Fruit fly (Drosophila melanogaster) whole organism, embryonic: ENCODE results near the gene CG6067.

Source experiments
- ATbp ChIP-seq: fragments of 200-800 bp; sonication (Bioruptor generic); optimal IDR thresholded peaks from 2 replicates; lab custom pipeline; 2017; ENCODE audit warnings: missing biosample characterization, mild to moderate bottlenecking, missing genetic modification characterization, missing genetic modification reagents
- Atf-2 ChIP-seq: fragments of 200-800 bp; sonication (Bioruptor generic); optimal IDR thresholded peaks from 2 replicates; lab custom pipeline; 2016; ENCODE audit warnings: missing biosample characterization, missing genetic modification characterization
- Bgb ChIP-seq: fragments of 200-800 bp; sonication (Bioruptor generic); IDR thresholded peaks from 2 replicates; pipeline ENCODE4 v1.3.6; 2022; ENCODE audit warnings: missing biosample characterization, missing genetic modification characterization; ENCODE audit not compliant: partially characterized antibody
- CG10462 ChIP-seq: fragments of 200-800 bp; sonication (Bioruptor generic); optimal IDR thresholded peaks from 2 replicates; lab custom pipeline; 2016; ENCODE audit warnings: missing biosample characterization, missing genetic modification characterization
- CG11695 ChIP-seq: fragments of 200-800 bp; sonication (Bioruptor generic); IDR thresholded peaks from 3 replicates; pipeline ENCODE4 v1.3.6; 2022; ENCODE audit warnings: missing biosample characterization, missing genetic modification characterization
- CG11696 ChIP-seq: fragments of 200-800 bp; sonication (Bioruptor generic); IDR thresholded peaks from 2 replicates; pipeline ENCODE4 v1.3.6; 2022; ENCODE audit warnings: missing biosample characterization, missing genetic modification characterization
- CG12071 ChIP-seq: fragments of 200-800 bp; sonication (Bioruptor generic); optimal IDR thresholded peaks from 3 replicates; lab custom pipeline; 2018; ENCODE audit warnings: missing biosample characterization, mild to moderate bottlenecking, missing genetic modification characterization
- CG13287 ChIP-seq: fragments of 200-800 bp; sonication (Bioruptor generic); IDR thresholded peaks from 2 replicates; pipeline ENCODE4 v1.3.6; 2022; ENCODE audit warnings: missing biosample characterization, missing genetic modification characterization; ENCODE audit not compliant: partially characterized antibody
- CG13775 ChIP-seq: fragments of 200-800 bp; sonication (Bioruptor generic); optimal IDR thresholded peaks from 3 replicates; lab custom pipeline; 2017; ENCODE audit warnings: missing biosample characterization, mild to moderate bottlenecking, missing genetic modification characterization
- CG13894 ChIP-seq: fragments of 200-800 bp; sonication (Bioruptor generic); optimal IDR thresholded peaks from 3 replicates; lab custom pipeline; 2018; ENCODE audit warnings: missing biosample characterization, mild to moderate bottlenecking, missing genetic modification characterization, moderate library complexity
- CG14014 ChIP-seq: fragments of 200-800 bp; sonication (Bioruptor generic); IDR thresholded peaks from 2 replicates; pipeline ENCODE4 v1.3.6; 2022; ENCODE audit warnings: missing biosample characterization, missing genetic modification characterization
- CG15479 ChIP-seq: fragments of 200-800 bp; sonication (Bioruptor generic); optimal IDR thresholded peaks from 3 replicates; lab custom pipeline; 2019; ENCODE audit warnings: missing biosample characterization, mild to moderate bottlenecking, missing genetic modification characterization, moderate library complexity
- CG1792 ChIP-seq: fragments of 200-800 bp; sonication (Bioruptor generic); optimal IDR thresholded peaks from 2 replicates; lab custom pipeline; 2016; ENCODE audit warnings: missing biosample characterization, missing genetic modification characterization
- CG2129 ChIP-seq: fragments of 200-800 bp; sonication (Bioruptor generic); IDR thresholded peaks from 2 replicates; pipeline ENCODE4 v1.3.6; 2022; ENCODE audit warnings: missing biosample characterization, missing genetic modification characterization; ENCODE audit not compliant: partially characterized antibody
- CG3163 ChIP-seq: fragments of 200-800 bp; sonication (Bioruptor generic); optimal IDR thresholded peaks from 3 replicates; lab custom pipeline; 2016; ENCODE audit warnings: missing biosample characterization, missing genetic modification characterization
- CG33213 ChIP-seq: fragments of 200-800 bp; sonication (Bioruptor generic); optimal IDR thresholded peaks from 3 replicates; lab custom pipeline; 2016; ENCODE audit warnings: missing biosample characterization, missing genetic modification characterization
- CG3407 ChIP-seq: fragments of 200-800 bp; sonication (Bioruptor generic); optimal IDR thresholded peaks from 2 replicates; lab custom pipeline; 2018; ENCODE audit warnings: missing biosample characterization, mild to moderate bottlenecking, missing genetic modification characterization
- CG42726 ChIP-seq: fragments of 200-800 bp; sonication (Bioruptor generic); IDR thresholded peaks from 2 replicates; pipeline ENCODE4 v1.3.6; 2022; ENCODE audit warnings: missing biosample characterization, missing genetic modification characterization; ENCODE audit not compliant: partially characterized antibody
- CG4404 ChIP-seq: fragments of 200-800 bp; sonication (Bioruptor generic); IDR thresholded peaks from 2 replicates; pipeline ENCODE4 v1.3.6; 2022; ENCODE audit warnings: missing biosample characterization, missing genetic modification characterization
- CG6683 ChIP-seq: fragments of 200-800 bp; sonication (Bioruptor generic); optimal IDR thresholded peaks from 2 replicates; lab custom pipeline; 2017; ENCODE audit warnings: missing biosample characterization, mild to moderate bottlenecking, missing genetic modification characterization, missing genetic modification reagents
- CG7271 ChIP-seq: fragments of 200-800 bp; sonication (Bioruptor generic); optimal IDR thresholded peaks from 2 replicates; lab custom pipeline; 2018; ENCODE audit warnings: missing biosample characterization, mild to moderate bottlenecking, missing genetic modification characterization, moderate library complexity
- CG8478 ChIP-seq: fragments of >200 bp; optimal IDR thresholded peaks from 2 replicates; lab custom pipeline; 2018
- CG9215 ChIP-seq: fragments of 200-800 bp; sonication (Bioruptor generic); IDR thresholded peaks from 2 replicates; pipeline ENCODE4 v1.3.6; 2022; ENCODE audit warnings: missing biosample characterization, missing genetic modification characterization
- CG9437 ChIP-seq: fragments of 200-800 bp; sonication (Bioruptor generic); optimal IDR thresholded peaks from 2 replicates; lab custom pipeline; 2018; ENCODE audit warnings: missing biosample characterization, mild to moderate bottlenecking, missing genetic modification characterization
- CG9727 ChIP-seq: fragments of 200-800 bp; sonication (Bioruptor generic); optimal IDR thresholded peaks from 3 replicates; lab custom pipeline; 2017; ENCODE audit warnings: missing biosample characterization, mild to moderate bottlenecking, missing genetic modification characterization
- CG9876 ChIP-seq: fragments of 200-800 bp; sonication (Bioruptor generic); optimal IDR thresholded peaks from 2 replicates; lab custom pipeline; 2016; ENCODE audit warnings: missing biosample characterization, missing genetic modification characterization
- Dip3 ChIP-seq: fragments of 200-800 bp; sonication (Bioruptor generic); optimal IDR thresholded peaks from 3 replicates; lab custom pipeline; 2016; ENCODE audit warnings: missing biosample characterization, missing genetic modification characterization
- Fer1 ChIP-seq: fragments of 200-800 bp; sonication (Bioruptor generic); optimal IDR thresholded peaks from 2 replicates; lab custom pipeline; 2017; ENCODE audit warnings: missing biosample characterization, mild to moderate bottlenecking, missing genetic modification characterization
- Gug ChIP-seq: fragments of 200-800 bp; sonication (Bioruptor generic); IDR thresholded peaks from 4 replicates; pipeline ENCODE4 v1.3.6; 2022; ENCODE audit warnings: missing biosample characterization, missing genetic modification characterization
- Hr51 ChIP-seq, 2 experiments: fragments of 200-800 bp; sonication (Bioruptor generic); optimal IDR thresholded peaks; 2 replicates in 1 of 2; 3 replicates in 1 of 2; lab custom pipeline; 2016 to 2018; ENCODE audit warnings: missing biosample characterization in 2 of 2, missing genetic modification characterization in 2 of 2, mild to moderate bottlenecking in 1 of 2, moderate library complexity in 1 of 2
- Neu2 ChIP-seq: fragments of 200-800 bp; sonication (Bioruptor generic); optimal IDR thresholded peaks from 3 replicates; lab custom pipeline; 2016; ENCODE audit warnings: missing biosample characterization, missing genetic modification characterization, borderline replicate concordance
- Opbp ChIP-seq: fragments of 200-800 bp; sonication (Bioruptor generic); IDR thresholded peaks from 3 replicates; pipeline ENCODE4 v1.3.6; 2022; ENCODE audit warnings: missing biosample characterization, missing genetic modification characterization; ENCODE audit not compliant: partially characterized antibody
- Ptx1 ChIP-seq: fragments of 200-800 bp; sonication (Bioruptor generic); IDR thresholded peaks from 2 replicates; pipeline ENCODE4 v1.3.6; 2022; ENCODE audit warnings: missing biosample characterization, missing genetic modification characterization
- Spps ChIP-seq: fragments of 200-800 bp; sonication (Bioruptor generic); optimal IDR thresholded peaks from 2 replicates; lab custom pipeline; 2018; ENCODE audit warnings: missing biosample characterization, mild to moderate bottlenecking, missing genetic modification characterization
- Trl ChIP-seq, 3 experiments: fragments of >200 bp in 2 of 3; fragments of 200-800 bp in 1 of 3; sonication (Bioruptor generic) in 1 of 3; optimal IDR thresholded peaks; 2 replicates in 1 of 3; 3 replicates in 2 of 3; lab custom pipeline; 2016 to 2017; ENCODE audit warnings: missing biosample characterization in 1 of 3, missing genetic modification characterization in 1 of 3
- Usf ChIP-seq: fragments of 200-800 bp; sonication (Bioruptor generic); optimal IDR thresholded peaks from 2 replicates; lab custom pipeline; 2017; ENCODE audit warnings: missing genotype, missing biosample characterization, missing genetic modification characterization
- al ChIP-seq: fragments of 200-800 bp; sonication (Bioruptor generic); IDR thresholded peaks from 2 replicates; pipeline ENCODE4 v1.3.6; 2022; ENCODE audit warnings: missing biosample characterization, missing genetic modification characterization
- ash1 ChIP-seq: fragments of 200-800 bp; sonication (Bioruptor generic); optimal IDR thresholded peaks from 2 replicates; lab custom pipeline; 2018; ENCODE audit warnings: missing biosample characterization, mild to moderate bottlenecking, missing genetic modification characterization
- bowl ChIP-seq: fragments of 200-800 bp; sonication (Bioruptor generic); IDR thresholded peaks from 2 replicates; pipeline ENCODE4 v1.3.6; 2022; ENCODE audit warnings: missing biosample characterization, missing genetic modification characterization
- bsh ChIP-seq, 2 experiments: fragments of 200-800 bp; sonication (Bioruptor generic); optimal IDR thresholded peaks; 2 replicates each; lab custom pipeline; 2017 to 2018; ENCODE audit warnings: mild to moderate bottlenecking in 2 of 2, missing biosample characterization in 2 of 2, missing genetic modification characterization in 2 of 2, moderate library complexity in 1 of 2
- en ChIP-seq: fragments of 200-800 bp; sonication (Bioruptor generic); optimal IDR thresholded peaks from 2 replicates; lab custom pipeline; 2016; ENCODE audit warnings: missing biosample characterization, missing genetic modification characterization
- ewg ChIP-seq: fragments of 200-800 bp; sonication (Bioruptor generic); optimal IDR thresholded peaks from 3 replicates; lab custom pipeline; 2017; ENCODE audit warnings: mild to moderate bottlenecking, missing biosample characterization, missing genetic modification reagents, missing genetic modification characterization
- gfzf ChIP-seq: fragments of 200-800 bp; sonication (Bioruptor generic); optimal IDR thresholded peaks from 2 replicates; lab custom pipeline; 2016; ENCODE audit warnings: missing biosample characterization, mild to moderate bottlenecking, missing genetic modification characterization, moderate library complexity
- ham ChIP-seq: fragments of 200-800 bp; sonication (Bioruptor generic); IDR thresholded peaks from 2 replicates; pipeline ENCODE4 v1.3.6; 2022; ENCODE audit warnings: missing biosample characterization, missing genetic modification characterization
- nom ChIP-seq: fragments of 200-800 bp; sonication (Bioruptor generic); optimal IDR thresholded peaks from 2 replicates; lab custom pipeline; 2017; ENCODE audit warnings: missing biosample characterization, missing genetic modification characterization, mild to moderate bottlenecking, moderate library complexity, missing genetic modification reagents
- otp ChIP-seq: fragments of 200-800 bp; sonication (Bioruptor generic); IDR thresholded peaks from 3 replicates; pipeline ENCODE4, ENCODE4 v1.3.6; 2022; ENCODE audit warnings: missing biosample characterization, missing genetic modification characterization
- ranshi ChIP-seq: fragments of 200-800 bp; sonication (Bioruptor generic); IDR thresholded peaks from 2 replicates; pipeline ENCODE4 v1.3.6; 2022; ENCODE audit warnings: missing biosample characterization, missing genetic modification characterization
- sr ChIP-seq: fragments of 200-800 bp; sonication (Bioruptor generic); IDR thresholded peaks from 3 replicates; pipeline ENCODE4 v1.3.6; 2022; ENCODE audit warnings: missing biosample characterization, missing genetic modification characterization
- stc ChIP-seq: fragments of 200-800 bp; sonication (Bioruptor generic); IDR thresholded peaks from 2 replicates; pipeline ENCODE4 v1.3.6; 2022; ENCODE audit warnings: missing biosample characterization, missing genetic modification characterization

CG6067 gene

dm6 chrX:5918499-5919126, 36.8 kb upstream of the CG6067 start (continued):
- TF ChIP-seq bsh (GFP tag; optimal IDR thresholded peaks at IDR 0.05; lab: Kevin White, UChicago) (peak; percentile 99), CG14014 (GFP tag; lab: Robert Waterston, UW) (peak; percentile 99), CG6683 (GFP tag; lab: Kevin White, UChicago) (peak; percentile 97), stc (GFP tag; lab: Robert Waterston, UW) (peak; percentile 99), Usf (peak; percentile 98), en (peak; percentile 97), CG15479 (GFP tag; lab: Kevin White, UChicago) (no peak), CG13775 (GFP tag; lab: Kevin White, UChicago) (peak; percentile 96), Bgb (GFP tag; lab: Robert Waterston, UW) (peak; percentile 96), Neu2 (GFP tag; lab: Kevin White, UChicago) (peak; percentile 91), ash1 (peak; percentile 95), Hr51 (GFP tag; optimal IDR thresholded peaks at IDR 0.05; lab: Kevin White, UChicago) (peak; percentile 97 to 98), CG11695 (GFP tag; lab: Robert Waterston, UW) (peak; percentile 98), ham (GFP tag; lab: Robert Waterston, UW) (peak; percentile 98), ranshi (GFP tag; lab: Robert Waterston, UW) (peak; percentile 100), CG13894 (tag; lab: Kevin White, UChicago) (peak; percentile 99), otp (GFP tag; lab: Robert Waterston, UW) (peak; percentile 99), CG9876 (GFP tag; lab: Kevin White, UChicago) (peak; percentile 97), CG1792 (GFP tag; lab: Kevin White, UChicago) (peak; percentile 98), CG12071 (GFP tag; lab: Kevin White, UChicago) (peak; percentile 98), CG13287 (GFP tag; lab: Robert Waterston, UW) (peak; percentile 77), CG4404 (GFP tag; lab: Robert Waterston, UW) (peak; percentile 99), Gug (GFP tag; lab: Robert Waterston, UW) (peak; percentile 99), CG9437 (peak; percentile 91), Spps (tag; lab: Kevin White, UChicago) (peak; percentile 94), CG9727 (GFP tag; lab: Kevin White, UChicago) (peak; percentile 96), gfzf (GFP tag; lab: Kevin White, UChicago) (peak; percentile 30), nom (GFP tag; lab: Kevin White, UChicago) (peak; percentile 99), Atf-2 (GFP tag; lab: Kevin White, UChicago) (peak; percentile 98), CG42726 (peak; percentile 90), ewg (peak; percentile 98), Trl (optimal IDR thresholded peaks at IDR 0.05; lab: Kevin White, UChicago) (peak; percentile 89 to 97), Trl (GFP tag; optimal IDR thresholded peaks at IDR 0.05; lab: Kevin White, UChicago) (peak; percentile 99), CG2129 (GFP tag; lab: Robert Waterston, UW) (no peak), Fer1 (GFP tag; lab: Kevin White, UChicago) (peak; percentile 99), al (GFP tag; lab: Robert Waterston, UW) (peak; percentile 99), Dip3 (GFP tag; lab: Kevin White, UChicago) (peak; percentile 98), sr (peak; percentile 96), ATbp (peak; percentile 99), Opbp (GFP tag; lab: Robert Waterston, UW) (peak; percentile 96), CG3407 (GFP tag; lab: Kevin White, UChicago) (peak; percentile 97), CG3163 (peak; percentile 92), CG9215 (GFP tag; lab: Robert Waterston, UW) (peak; percentile 99), bowl (GFP tag; lab: Robert Waterston, UW) (peak; percentile 98), CG33213 (GFP tag; lab: Kevin White, UChicago) (peak; percentile 99), CG8478 (lab: Kevin White, UChicago) (no peak), Ptx1 (GFP tag; lab: Robert Waterston, UW) (peak; percentile 100), CG11696 (GFP tag; lab: Robert Waterston, UW) (peak; percentile 95), CG7271 (peak; percentile 72), CG10462 (GFP tag; lab: Kevin White, UChicago) (peak; percentile 98)
